Fruit fly (Drosophila melanogaster): ENCODE data around the gene CG13693.
A peak's percentile ranks its signal among the peaks of the same experiment; 100 is the strongest.

CG13693 gene

DNA sequence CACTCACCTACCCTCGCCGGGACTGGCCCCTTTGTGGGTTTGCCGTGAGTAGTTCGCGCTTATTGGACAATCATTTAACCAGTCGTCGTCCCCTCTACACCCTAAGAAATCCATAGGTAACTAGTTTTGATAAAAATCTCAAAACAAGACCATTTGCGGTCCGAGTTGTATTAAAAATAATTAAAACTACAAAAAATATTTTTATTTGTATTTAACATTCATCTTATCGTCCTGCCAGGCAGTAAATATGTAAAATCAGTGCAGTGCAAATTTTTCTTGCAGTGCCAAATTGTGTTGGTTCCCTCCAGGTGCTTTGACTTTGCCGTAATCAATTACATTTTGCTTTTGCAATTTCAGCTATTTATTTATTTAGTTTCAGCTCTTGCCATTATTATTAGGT, 11.5 kb downstream of the CG13693 start (continued):
- TF ChIP-seq sob (GFP tag; IDR thresholded peaks at IDR 0.05) (no peak; the same call in 1 of the 2 replicates), MTF-1 (GFP tag; optimal IDR thresholded peaks at IDR 0.05; ENCODE audit: borderline replicate concordance) (no peak), row (GFP tag; IDR thresholded peaks at IDR 0.05) (peak; percentile 61), Ptx1 (GFP tag; IDR thresholded peaks at IDR 0.05) (peak; percentile 46), CG6654 (GFP tag; optimal IDR thresholded peaks at IDR 0.05) (no peak), CG11695 (GFP tag; IDR thresholded peaks at IDR 0.05) (peak; percentile 35; the same call in 1 of the 3 replicates), esg (GFP tag; conservative IDR thresholded peaks at IDR 0.05) (peak; percentile 20; the same call in 1 of the 2 replicates), BtbVII (GFP tag; optimal IDR thresholded peaks at IDR 0.05) (peak; percentile 24), CG15514 (GFP tag; optimal IDR thresholded peaks at IDR 0.05) (peak; percentile 29), dpn (GFP tag; optimal IDR thresholded peaks at IDR 0.05) (no peak), al (GFP tag; IDR thresholded peaks at IDR 0.05) (peak; percentile 34; the same call in 1 of the 2 replicates), tgo (GFP tag; IDR thresholded peaks at IDR 0.05) (peak; percentile 55; the same call in 1 of the 3 replicates), Fer1 (GFP tag; optimal IDR thresholded peaks at IDR 0.05) (peak; percentile 21), Hmr (GFP tag; optimal IDR thresholded peaks at IDR 0.05) (peak; percentile 40), CG11696 (GFP tag; IDR thresholded peaks at IDR 0.05) (0 out of 2 replicates have a peak, but pooled peaks have one; percentile 24), CG17385 (GFP tag; optimal IDR thresholded peaks at IDR 0.05) (peak; percentile 24), CG15011 (GFP tag; optimal IDR thresholded peaks at IDR 0.05) (peak; percentile 35), CG8359 (GFP tag; optimal IDR thresholded peaks at IDR 0.05; ENCODE audit: borderline replicate concordance) (no peak), ind (GFP tag; optimal IDR thresholded peaks at IDR 0.05) (peak; percentile 31), Antp (GFP tag; optimal IDR thresholded peaks at IDR 0.05) (no peak), HmgD (GFP tag; optimal IDR thresholded peaks at IDR 0.05) (no peak), lov (optimal IDR thresholded peaks at IDR 0.05) (no peak), lov (GFP tag; IDR thresholded peaks at IDR 0.05) (no peak), CG7963 (GFP tag; IDR thresholded peaks at IDR 0.05; ENCODE audit: partially characterized antibody) (no peak), HHEX (GFP tag; optimal IDR thresholded peaks at IDR 0.05) (peak; percentile 6), prd (optimal IDR thresholded peaks at IDR 0.05) (no peak), prd (GFP tag; IDR thresholded peaks at IDR 0.05) (peak; percentile 59; the same call in 2 of the 3 replicates), CG12391 (tag; optimal IDR thresholded peaks at IDR 0.05) (peak; percentile 28), CG6689 (GFP tag; IDR thresholded peaks at IDR 0.05) (peak; percentile 36; the same call in 1 of the 2 replicates), CG11456 (GFP tag; IDR thresholded peaks at IDR 0.05) (0 out of 3 replicates have a peak, but pooled peaks have one; percentile 35), CG13296 (GFP tag; optimal IDR thresholded peaks at IDR 0.05) (peak; percentile 3), CG32532 (GFP tag; IDR thresholded peaks at IDR 0.05) (peak; percentile 65), Nf-YC (tag; optimal IDR thresholded peaks at IDR 0.05) (peak; percentile 88), CG14014 (GFP tag; IDR thresholded peaks at IDR 0.05) (0 out of 2 replicates have a peak, but pooled peaks have one; percentile 33), CG7556 (GFP tag; optimal IDR thresholded peaks at IDR 0.05) (peak; percentile 40), Nf-YB (GFP tag; optimal IDR thresholded peaks at IDR 0.05) (peak; percentile 30), ems (GFP tag; optimal IDR thresholded peaks at IDR 0.05) (no peak), Blimp-1 (GFP tag; optimal IDR thresholded peaks at IDR 0.05) (no peak), Dbx (GFP tag; IDR thresholded peaks at IDR 0.05) (0 out of 3 replicates have a peak, but pooled peaks have one; percentile 13), CG9727 (GFP tag; optimal IDR thresholded peaks at IDR 0.05) (peak; percentile 23), Gsc (GFP tag; IDR thresholded peaks at IDR 0.05) (no peak), sisA (GFP tag; IDR thresholded peaks at IDR 0.05) (0 out of 2 replicates have a peak, but pooled peaks have one; percentile 33), slbo (GFP tag; IDR thresholded peaks at IDR 0.05) (peak; percentile 69), Rfx (GFP tag; IDR thresholded peaks at IDR 0.05) (peak; percentile 41; the same call in 1 of the 2 replicates), CG4730 (GFP tag; IDR thresholded peaks at IDR 0.05) (peak; percentile 44; the same call in 1 of the 2 replicates), scrt (GFP tag; optimal IDR thresholded peaks at IDR 0.05) (peak; percentile 34), ken (GFP tag; IDR thresholded peaks at IDR 0.05) (no peak), CG30403 (GFP tag; optimal IDR thresholded peaks at IDR 0.05) (peak; percentile 35), TFAM (GFP tag; optimal IDR thresholded peaks at IDR 0.05) (no peak), fd96Cb (tag; optimal IDR thresholded peaks at IDR 0.05) (peak; percentile 11)

All from whole organism, embryonic.